Worm (Caenorhabditis elegans): ENCODE measurements around the gene R11H6.5.

The R11H6.5 gene

DNA sequence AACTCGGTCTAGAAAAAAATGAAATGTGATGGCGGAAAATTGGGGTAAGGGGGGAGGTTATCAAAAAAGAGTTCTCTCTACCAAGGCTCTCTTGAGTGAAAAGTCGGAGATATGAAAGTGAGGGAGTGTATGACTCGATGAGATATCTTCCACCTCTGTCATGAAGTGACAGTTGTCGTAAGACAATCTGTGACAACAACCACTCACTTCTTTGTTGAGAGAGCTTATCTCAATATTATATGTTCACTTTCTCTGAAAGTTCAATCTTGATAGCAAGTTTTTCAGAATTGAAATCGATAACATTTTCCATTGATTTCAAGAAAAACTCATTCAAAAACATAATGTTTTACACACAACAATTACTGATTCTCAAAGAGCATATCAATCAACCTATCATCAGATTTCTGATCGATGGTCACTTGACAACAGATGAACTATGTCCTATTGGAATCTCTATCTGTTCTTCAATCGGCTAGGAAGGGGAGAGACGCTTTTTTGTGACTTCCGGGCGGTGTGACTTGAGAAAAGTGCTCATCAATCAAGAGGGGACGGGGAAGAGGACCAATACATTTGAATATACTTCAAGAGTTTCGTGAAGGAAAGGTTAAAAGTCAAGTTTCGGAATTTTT is 35.2 kb downstream of the R11H6.5 start:
- TF ChIP-seq ceh-44 (GFP tag; IDR thresholded peaks at IDR 0.05) (no peak), aha-1 (tag) (no peak), daf-12 (tag; optimal IDR thresholded peaks at IDR 0.05) (no peak), nhr-76 (tag; optimal IDR thresholded peaks at IDR 0.05) (no peak), ceh-20 (GFP tag; IDR thresholded peaks at IDR 0.05) (peak; percentile 19; the same call in 1 of the 2 replicates), vab-7 (GFP tag; IDR thresholded peaks at IDR 0.05) (no peak), daf-16 (GFP tag; optimal IDR thresholded peaks at IDR 0.05) (peak in 1 of 2 experiments; percentile 39), daf-16 (tag; optimal IDR thresholded peaks at IDR 0.05) (no peak), tra-1 (GFP tag; IDR thresholded peaks at IDR 0.05) (no peak), unc-62 (GFP tag; optimal IDR thresholded peaks at IDR 0.05 in 1 of 2) (no peak), unc-62 (tag; optimal IDR thresholded peaks at IDR 0.05) (no peak), nhr-111 (GFP tag; optimal IDR thresholded peaks at IDR 0.05) (no peak), jun-1 (tag; optimal IDR thresholded peaks at IDR 0.05) (no peak)

DNA sequence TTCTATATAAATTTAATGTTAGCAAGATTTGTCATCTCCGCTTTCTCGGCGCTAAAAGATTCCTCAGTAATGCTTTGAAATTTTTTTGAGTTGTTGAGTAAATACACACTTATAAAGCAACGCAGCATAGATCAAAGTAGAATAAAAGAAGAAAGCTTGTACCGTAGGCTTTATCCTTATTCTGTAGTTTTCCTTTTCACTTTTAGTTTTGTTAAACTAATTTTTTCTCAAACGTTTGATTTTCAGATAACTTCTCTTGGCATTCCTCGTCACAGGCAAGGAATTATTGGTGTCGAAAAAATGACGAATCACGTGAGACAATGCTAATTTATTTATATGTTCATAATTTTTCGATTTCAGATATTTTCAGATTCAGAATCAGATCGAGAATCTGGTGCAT is 49.4 kb downstream of the R11H6.5 start, which contains the start of gene C53A5.11:
C53A5.11 (plus strand) TSS at position 301 of the 400 bp plus-strand sequence.
- TF ChIP-seq spr-1 (tag; optimal IDR thresholded peaks at IDR 0.05) (no peak), snpc-1.2 (GFP tag; IDR thresholded peaks at IDR 0.05) (no peak)

Data from whole organism, L4 larva.